Worm (Caenorhabditis elegans): ENCODE data around the gene rpl-12.

rpl-12 gene

DNA sequence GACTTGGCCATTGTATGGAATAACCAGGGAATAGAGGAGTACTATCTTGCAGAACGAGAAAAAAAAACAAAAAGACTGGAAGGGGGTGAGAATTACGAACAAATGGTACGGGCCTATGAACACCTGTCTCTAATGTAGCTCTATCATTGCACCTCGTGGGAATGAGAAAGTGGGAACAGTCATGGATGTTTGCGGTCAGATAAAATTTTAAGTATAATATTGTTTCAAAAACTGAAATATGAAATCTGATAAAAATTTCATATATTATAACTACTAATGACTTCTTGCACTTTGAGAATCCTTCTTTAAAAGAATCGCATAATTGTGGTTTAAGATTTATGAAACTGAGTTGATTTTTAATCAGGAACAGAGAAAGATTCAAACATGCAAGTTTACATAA, 47.2 kb downstream of the rpl-12 start, which contains the start of gene F58D2.5:
F58D2.5 (minus strand) TSS at position 101 of the 400 bp plus-strand sequence.
- TF ChIP-seq F44E2.7 (GFP tag; IDR thresholded peaks at IDR 0.05) (no peak), unc-39 (tag; optimal IDR thresholded peaks at IDR 0.05) (no peak), ceh-62 (tag; optimal IDR thresholded peaks at IDR 0.05) (no peak), nhr-102 (tag; optimal IDR thresholded peaks at IDR 0.05) (no peak), vab-7 (GFP tag; IDR thresholded peaks at IDR 0.05) (no peak), dmd-9 (GFP tag; IDR thresholded peaks at IDR 0.05) (no peak)

ce11 chrIV:13190075-13190474, 50.4 kb downstream of the rpl-12 start:
- no peak for TF ChIP-seq snpc-1.2 (GFP tag; IDR thresholded peaks at IDR 0.05)
- TF ChIP-seq mxl-2 (GFP tag; conservative IDR thresholded peaks at IDR 0.05), result no peak
- no peak for TF ChIP-seq lsy-2 (tag; optimal IDR thresholded peaks at IDR 0.05)
- TF ChIP-seq lin-1 (GFP tag; IDR thresholded peaks at IDR 0.05), result no peak
- no peak for TF ChIP-seq unc-130 (GFP tag; optimal IDR thresholded peaks at IDR 0.05)
- TF ChIP-seq hmg-1.1 (GFP tag; IDR thresholded peaks at IDR 0.05), result no peak
- TF ChIP-seq arid-1 (GFP tag; conservative IDR thresholded peaks at IDR 0.05), result no peak
- no peak for TF ChIP-seq T20F7.1 (GFP tag; optimal IDR thresholded peaks at IDR 0.05)
- TF ChIP-seq ceh-20 (GFP tag; IDR thresholded peaks at IDR 0.05), result no peak
- TF ChIP-seq attf-4 (tag; optimal IDR thresholded peaks at IDR 0.05), result no peak
- no peak for TF ChIP-seq R02D3.7 (tag; optimal IDR thresholded peaks at IDR 0.05)
- TF ChIP-seq mes-2 (tag; optimal IDR thresholded peaks at IDR 0.05; ENCODE audit: poor library complexity, severe bottlenecking), result no peak
- no peak for TF ChIP-seq zip-11 (GFP tag; IDR thresholded peaks at IDR 0.05)
- no peak for TF ChIP-seq daf-8 (GFP tag; IDR thresholded peaks at IDR 0.05)
- no peak for TF ChIP-seq nhr-28 (tag; optimal IDR thresholded peaks at IDR 0.05)
- no peak for TF ChIP-seq F44E2.7 (GFP tag; IDR thresholded peaks at IDR 0.05)
- no peak for TF ChIP-seq nhr-77 (tag; optimal IDR thresholded peaks at IDR 0.05)
- no peak for TF ChIP-seq nhr-6 (tag; optimal IDR thresholded peaks at IDR 0.05)
- no peak for TF ChIP-seq gei-8 (GFP tag; optimal IDR thresholded peaks at IDR 0.05)

Measured in whole organism, L4 larva.